Fruit fly (Drosophila melanogaster) whole organism, embryonic: ENCODE measurements around the gene CG10970.

Experiments
- ATbp ChIP-seq: fragments of 200-800 bp; sonication (Bioruptor generic); optimal IDR thresholded peaks from 2 replicates; lab custom pipeline; 2017; ENCODE audit warnings: missing biosample characterization, mild to moderate bottlenecking, missing genetic modification characterization, missing genetic modification reagents
- Abd-B ChIP-seq: fragments of 200-800 bp; sonication (Bioruptor generic); optimal IDR thresholded peaks from 2 replicates; lab custom pipeline; 2018; ENCODE audit warnings: missing biosample characterization, mild to moderate bottlenecking, missing genetic modification characterization, moderate library complexity
- Aef1 ChIP-seq: fragments of 200-800 bp; sonication (Bioruptor generic); IDR thresholded peaks from 3 replicates; pipeline ENCODE4 v1.3.6; 2022; ENCODE audit warnings: missing biosample characterization, missing genetic modification characterization
- Antp ChIP-seq: fragments of 200-800 bp; sonication (Bioruptor generic); optimal IDR thresholded peaks from 3 replicates; lab custom pipeline; 2016; ENCODE audit warnings: missing biosample characterization, missing genetic modification characterization
- Awh ChIP-seq: fragments of 200-800 bp; sonication (Bioruptor generic); IDR thresholded peaks from 2 replicates; pipeline ENCODE4, ENCODE4 v1.3.6; 2022; ENCODE audit warnings: missing biosample characterization, missing genetic modification characterization
- CG10321 ChIP-seq: fragments of 200-800 bp; sonication (Bioruptor generic); IDR thresholded peaks from 2 replicates; pipeline ENCODE4 v1.3.6; 2022; ENCODE audit warnings: missing biosample characterization, missing genetic modification characterization
- CG11695 ChIP-seq: fragments of 200-800 bp; sonication (Bioruptor generic); IDR thresholded peaks from 3 replicates; pipeline ENCODE4 v1.3.6; 2022; ENCODE audit warnings: missing biosample characterization, missing genetic modification characterization
- CG12659 ChIP-seq: fragments of 200-800 bp; sonication (Bioruptor generic); optimal IDR thresholded peaks from 3 replicates; lab custom pipeline; 2017; ENCODE audit warnings: mild to moderate bottlenecking, missing biosample characterization, missing genetic modification reagents, missing genetic modification characterization
- CG15601 ChIP-seq: fragments of 200-800 bp; sonication (Bioruptor generic); optimal IDR thresholded peaks from 3 replicates; lab custom pipeline; 2019; ENCODE audit warnings: missing biosample characterization, mild to moderate bottlenecking, missing genetic modification characterization, moderate library complexity
- CG31365 ChIP-seq: fragments of 200-800 bp; sonication (Bioruptor generic); optimal IDR thresholded peaks from 2 replicates; lab custom pipeline; 2018; ENCODE audit warnings: missing biosample characterization, mild to moderate bottlenecking, missing genetic modification characterization
- CG42726 ChIP-seq: fragments of 200-800 bp; sonication (Bioruptor generic); IDR thresholded peaks from 2 replicates; pipeline ENCODE4 v1.3.6; 2022; ENCODE audit warnings: missing biosample characterization, missing genetic modification characterization; ENCODE audit not compliant: partially characterized antibody
- CG4360 ChIP-seq: fragments of 200-800 bp; sonication (Bioruptor generic); IDR thresholded peaks from 2 replicates; pipeline ENCODE4 v1.3.6; 2022; ENCODE audit warnings: missing biosample characterization, missing genetic modification characterization
- CG4707 ChIP-seq: fragments of 200-800 bp; sonication (Bioruptor generic); optimal IDR thresholded peaks from 2 replicates; lab custom pipeline; 2018; ENCODE audit warnings: missing biosample characterization, mild to moderate bottlenecking, missing genetic modification characterization, moderate library complexity
- CG6654 ChIP-seq: fragments of 200-800 bp; sonication (Bioruptor generic); optimal IDR thresholded peaks from 2 replicates; lab custom pipeline; 2017; ENCODE audit warnings: missing biosample characterization, mild to moderate bottlenecking, missing genetic modification characterization
- CG6813 ChIP-seq: fragments of 200-800 bp; sonication (Bioruptor generic); optimal IDR thresholded peaks from 2 replicates; lab custom pipeline; 2017; ENCODE audit warnings: missing biosample characterization, missing genetic modification characterization, mild to moderate bottlenecking, moderate library complexity, missing genetic modification reagents
- CG7556 ChIP-seq: fragments of 200-800 bp; sonication (Bioruptor generic); optimal IDR thresholded peaks from 2 replicates; lab custom pipeline; 2017; ENCODE audit warnings: missing biosample characterization, mild to moderate bottlenecking, missing genetic modification characterization
- CG8359 ChIP-seq: fragments of 200-800 bp; sonication (Bioruptor generic); optimal IDR thresholded peaks from 2 replicates; lab custom pipeline; 2017; ENCODE audit warnings: missing biosample characterization, mild to moderate bottlenecking, missing genetic modification characterization, borderline replicate concordance
- CG8388 ChIP-seq: fragments of 200-800 bp; sonication (Bioruptor generic); optimal IDR thresholded peaks from 2 replicates; lab custom pipeline; 2019; ENCODE audit warnings: missing biosample characterization, mild to moderate bottlenecking, missing genetic modification characterization, moderate library complexity
- CG9215 ChIP-seq: fragments of 200-800 bp; sonication (Bioruptor generic); IDR thresholded peaks from 2 replicates; pipeline ENCODE4 v1.3.6; 2022; ENCODE audit warnings: missing biosample characterization, missing genetic modification characterization
- Chrac-16 ChIP-seq: fragments of 200-800 bp; sonication (Bioruptor generic); optimal IDR thresholded peaks from 3 replicates; lab custom pipeline; 2016; ENCODE audit warnings: missing biosample characterization, missing genetic modification characterization
- Eip74EF ChIP-seq, 2 experiments: fragments of 200-800 bp in 1 of 2; fragments of >200 bp in 1 of 2; sonication (Bioruptor generic) in 1 of 2; optimal IDR thresholded peaks; 2 replicates each; lab custom pipeline; 2017 to 2019; ENCODE audit warnings: missing biosample characterization in 2 of 2, missing genetic modification characterization in 2 of 2, mild to moderate bottlenecking in 1 of 2, moderate library complexity in 1 of 2
- H15 ChIP-seq: fragments of 200-800 bp; sonication (Bioruptor generic); IDR thresholded peaks from 3 replicates; pipeline ENCODE4 v1.3.6; 2022; ENCODE audit warnings: missing biosample characterization, missing genetic modification characterization
- HLH4C ChIP-seq: fragments of 200-800 bp; sonication (Bioruptor generic); IDR thresholded peaks from 3 replicates; pipeline ENCODE4 v1.3.6; 2022; ENCODE audit warnings: missing biosample characterization, missing genetic modification characterization; ENCODE audit not compliant: partially characterized antibody
- Hey ChIP-seq: fragments of 200-800 bp; sonication (Bioruptor generic); optimal IDR thresholded peaks from 3 replicates; lab custom pipeline; 2018; ENCODE audit warnings: missing biosample characterization, mild to moderate bottlenecking, missing genetic modification characterization
- Lim3 ChIP-seq: fragments of 200-800 bp; sonication (Bioruptor generic); IDR thresholded peaks from 2 replicates; pipeline ENCODE4 v1.3.6; 2022; ENCODE audit warnings: missing biosample characterization, missing genetic modification characterization
- Mad ChIP-seq: fragments of 200-800 bp; sonication (Bioruptor generic); optimal IDR thresholded peaks from 2 replicates; lab custom pipeline; 2016; ENCODE audit warnings: missing biosample characterization, missing genetic modification characterization
- Med ChIP-seq: fragments of 200-800 bp; sonication (Bioruptor generic); peaks from one replicate; lab custom pipeline; 2016; ENCODE audit warnings: missing biosample characterization, missing genetic modification characterization, mild to moderate bottlenecking, inconsistent platforms, moderate library complexity
- Mrtf ChIP-seq: fragments of 200-800 bp; sonication (Bioruptor generic); IDR thresholded peaks from 3 replicates; pipeline ENCODE4 v1.3.6; 2022; ENCODE audit warnings: missing biosample characterization, missing genetic modification characterization
- Nf-YA ChIP-seq: fragments of 200-800 bp; sonication (Bioruptor generic); IDR thresholded peaks from 2 replicates; pipeline ENCODE4 v1.3.6; 2022; ENCODE audit warnings: missing biosample characterization, missing genetic modification characterization
- Rx ChIP-seq: fragments of 200-800 bp; sonication (Bioruptor generic); IDR thresholded peaks from 2 replicates; pipeline ENCODE4 v1.3.6; 2022; ENCODE audit warnings: missing biosample characterization, missing genetic modification characterization
- Sin3A ChIP-seq: fragments of >200 bp; optimal IDR thresholded peaks from 2 replicates; lab custom pipeline; 2018
- Taf1 ChIP-seq: fragments of 200-800 bp; sonication (Bioruptor generic); IDR thresholded peaks from 2 replicates; pipeline ENCODE4 v1.3.6; 2022; ENCODE audit warnings: missing biosample characterization, missing genetic modification characterization
- ap ChIP-seq: fragments of 200-800 bp; sonication (Bioruptor generic); IDR thresholded peaks from 2 replicates; pipeline ENCODE4 v1.3.6; 2022; ENCODE audit warnings: missing biosample characterization, missing genetic modification characterization
- bab2 ChIP-seq: fragments of 200-800 bp; sonication (Bioruptor generic); optimal IDR thresholded peaks from 2 replicates; lab custom pipeline; 2016; ENCODE audit warnings: missing biosample characterization, missing genetic modification characterization
- chinmo ChIP-seq: fragments of 200-800 bp; sonication (Bioruptor generic); IDR thresholded peaks from 4 replicates; pipeline ENCODE4 v1.3.6; 2022; ENCODE audit warnings: missing biosample characterization, missing genetic modification characterization; ENCODE audit not compliant: partially characterized antibody
- croc ChIP-seq: fragments of 200-800 bp; sonication (Bioruptor generic); conservative IDR thresholded peaks from 3 replicates; pipeline ENCODE4 v1.3.6; 2022; ENCODE audit warnings: missing biosample characterization, missing genetic modification characterization
- crp ChIP-seq, 2 experiments: fragments of 200-800 bp; sonication (Bioruptor generic); optimal IDR thresholded peaks; 2 replicates in 1 of 2; 3 replicates in 1 of 2; lab custom pipeline; 2017; ENCODE audit warnings: missing biosample characterization in 2 of 2, missing genetic modification characterization in 2 of 2, mild to moderate bottlenecking in 1 of 2, moderate library complexity in 1 of 2
- danr ChIP-seq: fragments of 200-800 bp; sonication (Bioruptor generic); IDR thresholded peaks from 2 replicates; pipeline ENCODE4 v1.3.6; 2022; ENCODE audit warnings: missing biosample characterization, missing genetic modification characterization
- gcm ChIP-seq: fragments of 200-800 bp; sonication (Bioruptor generic); optimal IDR thresholded peaks from 2 replicates; lab custom pipeline; 2019; ENCODE audit warnings: missing biosample characterization, mild to moderate bottlenecking, missing genetic modification characterization, moderate library complexity
- gcm2 ChIP-seq: fragments of 200-800 bp; sonication (Bioruptor generic); optimal IDR thresholded peaks from 2 replicates; lab custom pipeline; 2016; ENCODE audit warnings: missing biosample characterization, missing genetic modification characterization
- grau ChIP-seq: fragments of 200-800 bp; optimal IDR thresholded peaks from 3 replicates; lab custom pipeline; 2019; ENCODE audit warnings: missing biosample characterization, mild to moderate bottlenecking, missing genetic modification characterization, moderate library complexity
- klu ChIP-seq: fragments of 200-800 bp; sonication (Bioruptor generic); IDR thresholded peaks from 2 replicates; pipeline ENCODE4 v1.3.6; 2022; ENCODE audit warnings: missing biosample characterization, missing genetic modification characterization
- nom ChIP-seq: fragments of 200-800 bp; sonication (Bioruptor generic); optimal IDR thresholded peaks from 2 replicates; lab custom pipeline; 2017; ENCODE audit warnings: missing biosample characterization, missing genetic modification characterization, mild to moderate bottlenecking, moderate library complexity, missing genetic modification reagents
- onecut ChIP-seq: fragments of 200-800 bp; sonication (Bioruptor generic); IDR thresholded peaks from 2 replicates; pipeline ENCODE4 v1.3.6; 2022; ENCODE audit warnings: missing biosample characterization, missing genetic modification characterization
- repo ChIP-seq: fragments of 200-800 bp; sonication (Bioruptor generic); optimal IDR thresholded peaks from 2 replicates; lab custom pipeline; 2016; ENCODE audit warnings: missing biosample characterization, missing genetic modification characterization
- run ChIP-seq: fragments of 200-800 bp; sonication (Bioruptor generic); optimal IDR thresholded peaks from 3 replicates; lab custom pipeline; 2018; ENCODE audit warnings: missing biosample characterization, mild to moderate bottlenecking, missing genetic modification characterization
- sens-2 ChIP-seq: fragments of 200-800 bp; sonication (Bioruptor generic); IDR thresholded peaks from 2 replicates; pipeline ENCODE4 v1.3.6; 2022; ENCODE audit warnings: missing biosample characterization, missing genetic modification characterization
- sisA ChIP-seq: fragments of 200-800 bp; sonication (Bioruptor generic); IDR thresholded peaks from 2 replicates; pipeline ENCODE4 v1.3.6; 2022; ENCODE audit warnings: missing biosample characterization, missing genetic modification characterization
- sna ChIP-seq: fragments of 200-800 bp; sonication (Bioruptor generic); IDR thresholded peaks from 2 replicates; pipeline ENCODE4 v1.3.6; 2022; ENCODE audit warnings: missing biosample characterization, missing genetic modification characterization; ENCODE audit not compliant: partially characterized antibody
- stc ChIP-seq: fragments of 200-800 bp; sonication (Bioruptor generic); IDR thresholded peaks from 2 replicates; pipeline ENCODE4 v1.3.6; 2022; ENCODE audit warnings: missing biosample characterization, missing genetic modification characterization
- tgo ChIP-seq: fragments of 200-800 bp; sonication (Bioruptor generic); IDR thresholded peaks from 3 replicates; pipeline ENCODE4 v1.3.6; 2022; ENCODE audit warnings: missing biosample characterization, missing genetic modification characterization
- zen ChIP-seq: fragments of 200-800 bp; sonication (Bioruptor generic); optimal IDR thresholded peaks from 3 replicates; lab custom pipeline; 2018; ENCODE audit warnings: missing biosample characterization, mild to moderate bottlenecking, missing genetic modification characterization, moderate library complexity

CG10970 gene

DNA sequence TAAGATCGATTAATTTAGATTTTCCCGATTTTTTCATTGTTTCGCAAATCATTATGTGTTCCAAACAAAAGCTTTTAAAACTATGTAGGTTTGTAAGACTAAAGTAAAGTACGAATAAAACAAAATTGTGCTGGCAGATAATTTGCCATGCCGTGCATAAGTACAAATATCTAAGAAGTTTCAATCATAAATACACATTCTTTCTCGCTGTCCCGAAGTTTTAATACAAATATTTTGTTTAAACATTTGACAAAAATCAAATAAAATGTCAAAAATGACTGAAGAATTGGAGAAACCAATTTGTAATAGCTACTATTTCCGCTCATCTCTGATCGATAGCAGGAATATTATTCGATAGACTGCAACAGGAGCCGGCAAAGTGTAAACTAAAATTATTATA, 11.4 kb upstream of the CG10970 start, which contains the start of gene APC4 (continued):
- TF ChIP-seq CG6654 (GFP tag; lab: Kevin White, UChicago) = no peak
- TF ChIP-seq sens-2 (GFP tag; lab: Robert Waterston, UW) = no peak
- no peak for TF ChIP-seq CG42726 (GFP tag; lab: Robert Waterston, UW)
- TF ChIP-seq sna (GFP tag; lab: Robert Waterston, UW) = no peak
- no peak for TF ChIP-seq CG4360
- no peak for TF ChIP-seq Awh (GFP tag; lab: Robert Waterston, UW)
- TF ChIP-seq Aef1 = no peak
- no peak for TF ChIP-seq Eip74EF (GFP tag; optimal IDR thresholded peaks at IDR 0.05; lab: Kevin White, UChicago)
- peak; percentile 49 for TF ChIP-seq CG12659 (GFP tag; lab: Kevin White, UChicago)
- no peak for TF ChIP-seq Lim3 (GFP tag; lab: Robert Waterston, UW)
- TF ChIP-seq stc (GFP tag; lab: Robert Waterston, UW) = no peak
- TF ChIP-seq Rx = no peak
- TF ChIP-seq zen (tag; lab: Kevin White, UChicago) = peak; percentile 13
- no peak for TF ChIP-seq Mrtf (GFP tag; lab: Robert Waterston, UW)
- no peak for TF ChIP-seq tgo
- TF ChIP-seq HLH4C (GFP tag; lab: Robert Waterston, UW) = no peak
- no peak for TF ChIP-seq CG15601 (tag; lab: Kevin White, UChicago)
- TF ChIP-seq onecut (GFP tag; lab: Robert Waterston, UW) = no peak
- no peak for TF ChIP-seq Nf-YA
- TF ChIP-seq gcm2 (GFP tag; lab: Kevin White, UChicago) = no peak
- TF ChIP-seq H15 (GFP tag; lab: Robert Waterston, UW) = no peak
- peak; percentile 24 for TF ChIP-seq Abd-B (GFP tag; lab: Kevin White, UChicago)
- TF ChIP-seq chinmo (GFP tag; lab: Robert Waterston, UW) = no peak
- no peak for TF ChIP-seq ATbp
- no peak for TF ChIP-seq CG10321 (GFP tag; lab: Robert Waterston, UW)
- no peak for TF ChIP-seq ap (GFP tag; lab: Robert Waterston, UW)
- no peak for TF ChIP-seq Sin3A (lab: Kevin White, UChicago)
- no peak for TF ChIP-seq Chrac-16 (GFP tag; lab: Kevin White, UChicago)
- TF ChIP-seq gcm (GFP tag; lab: Kevin White, UChicago) = no peak
- TF ChIP-seq CG4707 = no peak
- TF ChIP-seq Antp (GFP tag; lab: Kevin White, UChicago) = no peak
- no peak for TF ChIP-seq sisA (GFP tag; lab: Robert Waterston, UW)
- no peak for TF ChIP-seq CG9215 (GFP tag; lab: Robert Waterston, UW)
- no peak for TF ChIP-seq CG6813 (GFP tag; lab: Kevin White, UChicago)
- no peak for TF ChIP-seq crp (GFP tag; optimal IDR thresholded peaks at IDR 0.05; lab: Kevin White, UChicago)
- no peak for TF ChIP-seq Taf1 (GFP tag; lab: Robert Waterston, UW)
- no peak for TF ChIP-seq CG8388 (GFP tag; lab: Kevin White, UChicago)
- TF ChIP-seq Med (GFP tag; lab: Kevin White, UChicago) = peak; percentile 68
- no peak for TF ChIP-seq nom (GFP tag; lab: Kevin White, UChicago)
- no peak for TF ChIP-seq croc
- no peak for TF ChIP-seq danr (GFP tag; lab: Robert Waterston, UW)
- TF ChIP-seq bab2 = peak; percentile 25
- TF ChIP-seq Mad (GFP tag; lab: Kevin White, UChicago) = no peak
- TF ChIP-seq Hey (tag; lab: Kevin White, UChicago) = no peak
- no peak for TF ChIP-seq CG31365
- TF ChIP-seq CG8359 = no peak
- no peak for TF ChIP-seq CG11695 (GFP tag; lab: Robert Waterston, UW)
- TF ChIP-seq klu (GFP tag; lab: Robert Waterston, UW) = no peak
- TF ChIP-seq grau (tag; lab: Kevin White, UChicago) = peak; percentile 48
- no peak for TF ChIP-seq repo (GFP tag; lab: Kevin White, UChicago)
- TF ChIP-seq run (tag; lab: Kevin White, UChicago) = no peak
- peak; percentile 40 for TF ChIP-seq CG7556 (GFP tag; lab: Kevin White, UChicago)
